Worm (Caenorhabditis elegans) whole organism, early embryonic: Measurements from ENCODE around the gene oac-23.

ENCODE experiments used
- B0310.2 ChIP-seq: sonication (generic microtip); optimal IDR thresholded peaks from 2 replicates; lab custom pipeline; 2016; ENCODE audit warnings: mild to moderate bottlenecking, missing genetic modification characterization, missing compliant biosample characterization
- F13C5.2 ChIP-seq: sonication (generic microtip); optimal IDR thresholded peaks from 2 replicates; lab custom pipeline; 2017; ENCODE audit warnings: mild to moderate bottlenecking, missing genetic modification characterization, inconsistent platforms, missing compliant biosample characterization
- ama-1 ChIP-seq: fragments of 150-350 bp; optimal IDR thresholded peaks from 2 replicates; lab custom pipeline; 2014
- ceh-13 ChIP-seq: fragments of 200-800 bp; sonication (Bioruptor generic); optimal IDR thresholded peaks from 2 replicates; lab custom pipeline; 2018; ENCODE audit warnings: mild to moderate bottlenecking, missing genetic modification characterization, missing compliant biosample characterization
- hmg-4 ChIP-seq: fragments of 200-800 bp; sonication (Bioruptor generic); optimal IDR thresholded peaks from 2 replicates; lab custom pipeline; 2018; ENCODE audit warnings: mild to moderate bottlenecking, missing genetic modification characterization, missing compliant biosample characterization
- hnd-1 ChIP-seq: sonication (generic microtip); optimal IDR thresholded peaks from 2 replicates; lab custom pipeline; 2016; ENCODE audit warnings: missing genetic modification characterization, missing compliant biosample characterization
- pes-1 ChIP-seq: fragments of 200-800 bp; sonication (Bioruptor generic); IDR thresholded peaks from 2 replicates; pipeline ENCODE4 v1.3.6; 2022; ENCODE audit warnings: missing genetic modification reagents, missing genetic modification characterization, missing compliant biosample characterization
- sea-1 ChIP-seq: fragments of 200-800 bp; sonication (Bioruptor generic); conservative IDR thresholded peaks from 2 replicates; pipeline ENCODE4 v1.3.6; 2022; ENCODE audit warnings: missing genetic modification characterization, missing compliant biosample characterization
- tbx-11 ChIP-seq: fragments of 200-800 bp; sonication (Bioruptor generic); IDR thresholded peaks from 2 replicates; pipeline ENCODE4 v1.3.6; 2022; ENCODE audit warnings: missing genetic modification characterization, missing compliant biosample characterization
- tbx-37 ChIP-seq: fragments of 200-800 bp; sonication (Bioruptor generic); conservative IDR thresholded peaks from 2 replicates; pipeline ENCODE4 v1.3.6; 2022; ENCODE audit warnings: missing genetic modification reagents, missing genetic modification characterization, missing compliant biosample characterization
- tra-4 ChIP-seq: sonication (generic microtip); optimal IDR thresholded peaks from 2 replicates; lab custom pipeline; 2017; ENCODE audit warnings: missing genetic modification characterization, missing compliant biosample characterization

- no peak for TF ChIP-seq ceh-13
- TF ChIP-seq hmg-4, result no peak
- no peak for TF ChIP-seq tbx-37 (GFP tag; lab: Robert Waterston, UW)
- TF ChIP-seq tra-4 (tag; lab: Kevin White, UChicago), result no peak
- no peak for TF ChIP-seq pes-1 (GFP tag; lab: Robert Waterston, UW)
- no peak for TF ChIP-seq hnd-1
- TF ChIP-seq F13C5.2, result no peak
- no peak for TF ChIP-seq ama-1 (lab: Kevin White, UChicago)
- no peak for TF ChIP-seq sea-1
- TF ChIP-seq B0310.2, result no peak
- no peak for TF ChIP-seq tbx-11 (GFP tag; lab: Robert Waterston, UW)
Observed at ce11 chrIV:3915296-3915695, 34.1 kb downstream of the oac-23 start, which contains the start of gene srz-20.
